Worm (Caenorhabditis elegans) whole organism, L3 larva: ENCODE data around the gene ugt-64.
A peak's percentile ranks its signal among the peaks of the same experiment; 100 is the strongest.
"Not testable (repeated sequence)": the region's sequence is repeated elsewhere in the genome, so short reads cannot be mapped to it uniquely, and the experiment has no call there.

Source experiments
- ZK546.5 ChIP-seq: sonication (generic microtip); optimal IDR thresholded peaks from 2 replicates; lab custom pipeline; 2017; ENCODE audit warnings: missing biosample characterization, missing genetic modification characterization
- aly-2 ChIP-seq: fragments of 150-350 bp; optimal IDR thresholded peaks from 2 replicates; lab custom pipeline; 2014; ENCODE audit warnings: missing biosample characterization, missing genetic modification characterization
- ceh-82 ChIP-seq: fragments of 150-350 bp; optimal IDR thresholded peaks from 2 replicates; lab custom pipeline; 2014; ENCODE audit warnings: missing biosample characterization, missing genetic modification characterization
- ceh-9 ChIP-seq: sonication (generic microtip); optimal IDR thresholded peaks from 2 replicates; lab custom pipeline; 2018; ENCODE audit warnings: missing biosample characterization, missing genetic modification characterization
- egl-27 ChIP-seq: sonication (generic microtip); optimal IDR thresholded peaks from 4 replicates; lab custom pipeline; 2017; ENCODE audit warnings: missing biosample characterization, missing genetic modification reagents, missing genetic modification characterization
- egl-5 ChIP-seq: fragments of 150-350 bp; optimal IDR thresholded peaks from 2 replicates; lab custom pipeline; 2017; ENCODE audit warnings: missing biosample characterization, missing genetic modification reagents, missing genetic modification characterization, inconsistent platforms
- elt-1 ChIP-seq: fragments of 150-350 bp; optimal IDR thresholded peaks from 2 replicates; lab custom pipeline; 2014; ENCODE audit warnings: missing biosample characterization, missing genetic modification characterization
- elt-2 ChIP-seq: sonication (generic microtip); optimal IDR thresholded peaks from 2 replicates; lab custom pipeline; 2016; ENCODE audit warnings: missing genetic modification reagents, mild to moderate bottlenecking, missing genetic modification characterization, missing compliant biosample characterization
- fkh-10 ChIP-seq: sonication (generic microtip); optimal IDR thresholded peaks from 2 replicates; lab custom pipeline; 2017; ENCODE audit warnings: missing biosample characterization, missing genetic modification reagents, missing genetic modification characterization
- fkh-2 ChIP-seq: fragments of 150-350 bp; optimal IDR thresholded peaks from 2 replicates; lab custom pipeline; 2014; ENCODE audit warnings: missing biosample characterization, missing genetic modification reagents, missing genetic modification characterization
- fos-1 ChIP-seq: fragments of 150-350 bp; optimal IDR thresholded peaks from 2 replicates; lab custom pipeline; 2014; ENCODE audit warnings: missing biosample characterization, missing genetic modification characterization
- hmg-11 ChIP-seq: sonication (generic microtip); optimal IDR thresholded peaks from 2 replicates; lab custom pipeline; 2016; ENCODE audit warnings: missing genetic modification characterization, missing compliant biosample characterization
- lin-15B ChIP-seq: fragments of 150-350 bp; optimal IDR thresholded peaks from 2 replicates; lab custom pipeline; 2014; ENCODE audit warnings: missing biosample characterization, missing genetic modification characterization
- lin-39 ChIP-seq: fragments of 150-350 bp; optimal IDR thresholded peaks from 2 replicates; lab custom pipeline; 2018; ENCODE audit warnings: missing biosample characterization, missing genetic modification reagents, missing genetic modification characterization
- lsy-12 ChIP-seq: sonication (generic microtip); optimal IDR thresholded peaks from 2 replicates; lab custom pipeline; 2016; ENCODE audit warnings: mild to moderate bottlenecking, missing genetic modification characterization, missing compliant biosample characterization
- mdl-1 ChIP-seq: fragments of 150-350 bp; optimal IDR thresholded peaks from 2 replicates; lab custom pipeline; 2014; ENCODE audit warnings: missing biosample characterization, missing genetic modification characterization
- nfya-1 ChIP-seq: sonication (generic microtip); optimal IDR thresholded peaks from 2 replicates; lab custom pipeline; 2017; ENCODE audit warnings: missing genetic modification characterization, mild to moderate bottlenecking, missing compliant biosample characterization, antibody characterized with exemption, moderate library complexity; ENCODE audit not compliant: insufficient read depth
- nhr-25 ChIP-seq: sonication (generic microtip); optimal IDR thresholded peaks from 2 replicates; lab custom pipeline; 2017; ENCODE audit warnings: missing biosample characterization, missing genetic modification characterization
- nhr-43 ChIP-seq: sonication (generic microtip); optimal IDR thresholded peaks from 2 replicates; lab custom pipeline; 2016; ENCODE audit warnings: mild to moderate bottlenecking, missing genetic modification characterization, missing compliant biosample characterization; ENCODE audit not compliant: poor library complexity, severe bottlenecking
- nhr-67 ChIP-seq: fragments of 150-350 bp; optimal IDR thresholded peaks from 2 replicates; lab custom pipeline; 2014; ENCODE audit warnings: missing biosample characterization, missing genetic modification characterization
- nhr-76 ChIP-seq: fragments of 150-350 bp; sonication (generic microtip); optimal IDR thresholded peaks from 5 replicates; lab custom pipeline; 2014; ENCODE audit warnings: missing biosample characterization, missing genetic modification characterization
- pha-4 ChIP-seq: fragments of 150-350 bp; optimal IDR thresholded peaks from 2 replicates; lab custom pipeline; 2014; ENCODE audit warnings: missing biosample characterization, missing genetic modification reagents, missing genetic modification characterization
- pqm-1 ChIP-seq: fragments of 150-350 bp; optimal IDR thresholded peaks from 2 replicates; lab custom pipeline; 2017; ENCODE audit warnings: missing biosample characterization, missing genetic modification characterization, inconsistent platforms
- skn-1 ChIP-seq: fragments of 150-350 bp; optimal IDR thresholded peaks from 2 replicates; lab custom pipeline; 2014; ENCODE audit warnings: missing biosample characterization, missing genetic modification characterization
- unc-62 ChIP-seq: fragments of 150-350 bp; sonication (generic microtip); optimal IDR thresholded peaks from 4 replicates; lab custom pipeline; 2014; ENCODE audit warnings: missing biosample characterization, missing genetic modification reagents, missing genetic modification characterization
- zag-1 ChIP-seq: fragments of 150-350 bp; optimal IDR thresholded peaks from 2 replicates; lab custom pipeline; 2014; ENCODE audit warnings: missing biosample characterization, missing genetic modification characterization
- ztf-11 ChIP-seq: fragments of 150-350 bp; optimal IDR thresholded peaks from 2 replicates; lab custom pipeline; 2014; ENCODE audit warnings: missing biosample characterization, missing genetic modification characterization
- ztf-4 ChIP-seq: fragments of 150-350 bp; optimal IDR thresholded peaks from 2 replicates; lab custom pipeline; 2014; ENCODE audit warnings: missing biosample characterization, missing genetic modification characterization

Gene ugt-64

DNA sequence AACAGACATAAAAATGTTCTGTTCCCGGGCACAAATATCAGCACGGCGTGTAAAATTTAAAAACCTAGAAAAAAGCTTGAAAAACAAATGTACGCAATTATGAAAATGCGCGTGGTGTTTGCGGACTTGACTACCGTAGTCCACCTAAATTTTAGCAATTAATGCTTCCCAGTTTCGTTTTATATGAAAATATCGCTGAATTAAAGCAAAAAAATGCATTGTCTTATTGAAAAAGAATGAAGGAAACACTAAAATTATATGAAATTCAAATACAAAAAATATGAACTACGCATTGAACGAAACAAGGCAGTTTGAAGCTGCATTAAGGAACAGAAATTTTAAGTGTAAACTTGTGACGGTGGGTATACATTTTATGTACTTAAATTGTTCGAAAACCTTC, at the start of gene ugt-64:
TSS of gene ugt-64 (minus strand) at position 101 of the 400 bp plus-strand sequence.
- TF ChIP-seq nhr-43; nfya-1; nhr-76 (tag; lab: Kevin White, UChicago): not testable (repeated sequence)

DNA sequence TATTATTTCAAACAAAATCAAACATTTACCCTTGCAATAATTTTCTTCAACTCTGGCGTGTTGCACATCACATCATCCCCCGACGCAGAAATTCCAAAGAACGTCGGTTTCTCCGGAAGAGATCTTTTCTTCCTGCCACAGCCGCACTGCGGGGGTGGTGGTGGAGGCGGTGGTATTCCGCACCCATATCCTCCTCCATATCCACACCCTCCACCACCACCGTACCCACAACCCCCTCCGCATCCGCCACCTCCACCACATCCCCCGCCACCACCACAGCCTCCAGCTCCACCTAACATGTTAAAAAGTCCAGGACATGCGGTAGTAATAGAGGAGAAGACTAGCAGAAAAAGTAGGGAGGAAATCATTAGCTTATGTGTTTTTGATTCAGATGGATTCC, 48.7 kb upstream of the ugt-64 start, which contains the start of gene grl-29:
TSS of gene grl-29 (minus strand) at position 368 of the 400 bp plus-strand sequence.
- no peak for TF ChIP-seq pha-4 (tag; lab: Kevin White, UChicago)

DNA sequence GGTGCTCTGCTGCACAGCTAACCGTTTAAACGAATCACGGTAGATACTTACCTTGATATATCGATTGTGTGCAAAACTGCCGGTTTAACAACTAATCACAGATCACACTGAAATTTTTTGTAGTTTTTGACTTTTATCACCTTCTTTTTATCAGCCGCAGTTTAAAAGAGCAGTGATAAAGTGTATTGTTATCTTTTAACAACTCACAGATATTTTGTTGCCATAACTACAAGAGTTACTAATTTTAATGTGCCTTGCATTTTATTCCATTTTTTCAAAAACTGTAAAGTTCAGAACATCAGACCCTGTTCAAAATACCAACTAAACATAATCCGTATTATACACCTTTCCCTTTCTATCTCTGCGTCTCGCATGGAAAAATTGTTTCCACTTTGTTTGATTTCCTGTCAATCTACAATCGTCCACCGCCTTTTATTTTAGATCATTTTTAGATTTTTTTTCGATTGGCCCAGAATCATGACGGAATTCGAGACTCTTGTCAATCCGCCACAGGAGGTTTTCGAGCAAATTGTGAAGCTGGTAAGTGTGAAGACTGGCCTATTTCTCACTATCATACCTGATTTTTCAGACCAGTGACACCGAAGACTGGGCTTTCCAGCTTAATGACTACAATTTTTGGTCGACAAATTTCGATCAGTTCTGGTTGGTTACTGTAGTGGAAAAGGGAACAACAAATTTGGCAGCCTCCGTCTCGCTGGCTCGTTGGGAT, 46.8 kb upstream of the ugt-64 start, which contains the start of gene T24A6.20:
TSS of gene T24A6.20 (plus strand) at position 395 of the 730 bp plus-strand sequence.
- peak; percentile 17 for TF ChIP-seq pqm-1 (tag; lab: Kevin White, UChicago)
- TF ChIP-seq skn-1 (tag; lab: Kevin White, UChicago), result no peak
- peak; percentile 78 for TF ChIP-seq elt-2 (tag; lab: Kevin White, UChicago)

DNA sequence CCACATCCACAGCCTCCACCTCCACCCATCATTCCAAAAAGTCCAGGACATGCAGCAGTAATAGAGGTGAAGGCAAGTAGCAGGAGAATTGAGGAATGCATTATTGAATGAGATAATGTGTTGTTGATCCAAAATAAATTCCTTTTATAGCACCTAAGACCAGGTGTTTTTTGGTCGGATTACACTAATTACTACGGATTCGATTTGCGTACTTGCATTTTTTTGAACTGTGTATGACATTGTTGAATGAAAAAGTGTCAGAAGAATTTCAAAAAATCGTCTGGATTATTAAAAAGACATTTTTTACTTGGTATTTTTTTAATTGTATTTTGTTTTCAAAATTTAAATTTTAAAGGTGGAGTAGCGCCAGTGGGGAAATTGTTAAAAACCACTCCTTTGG, 45.6 kb upstream of the ugt-64 start, which contains the start of gene grl-28:
TSS of gene grl-28 (minus strand) at position 101 of the 400 bp plus-strand sequence.
- TF ChIP-seq nfya-1 (no peak), ztf-4 (tag; lab: Kevin White, UChicago) (no peak), ZK546.5 (tag; lab: Kevin White, UChicago) (no peak), fos-1 (tag; lab: Kevin White, UChicago) (no peak)
- TF ChIP-seq, all 47 proteins: peak for 0

DNA sequence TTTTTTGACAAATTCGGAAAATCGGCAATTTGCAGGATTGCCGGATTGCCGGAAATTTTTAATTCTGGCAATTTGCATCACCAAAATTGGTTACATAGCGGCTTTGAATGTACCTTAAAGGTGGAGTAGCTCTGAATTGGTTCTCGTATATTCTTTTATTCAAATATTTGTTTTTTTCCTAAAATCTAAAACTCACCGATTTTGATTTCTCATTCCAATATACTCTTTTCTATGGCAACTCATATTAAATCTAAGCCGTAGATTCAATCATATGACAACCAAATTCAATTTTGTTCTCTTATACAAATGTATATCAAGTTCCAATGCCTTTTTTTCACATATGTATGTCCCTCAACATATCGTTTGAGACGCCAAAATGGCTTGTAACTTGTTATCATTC, 43.4 kb upstream of the ugt-64 start, which contains the start of gene sri-21:
TSS of gene sri-21 (plus strand) at position 301 of the 400 bp plus-strand sequence.
- TF ChIP-seq nhr-25 (tag; lab: Kevin White, UChicago), result no peak
- no peak for TF ChIP-seq zag-1 (tag; lab: Kevin White, UChicago)

DNA sequence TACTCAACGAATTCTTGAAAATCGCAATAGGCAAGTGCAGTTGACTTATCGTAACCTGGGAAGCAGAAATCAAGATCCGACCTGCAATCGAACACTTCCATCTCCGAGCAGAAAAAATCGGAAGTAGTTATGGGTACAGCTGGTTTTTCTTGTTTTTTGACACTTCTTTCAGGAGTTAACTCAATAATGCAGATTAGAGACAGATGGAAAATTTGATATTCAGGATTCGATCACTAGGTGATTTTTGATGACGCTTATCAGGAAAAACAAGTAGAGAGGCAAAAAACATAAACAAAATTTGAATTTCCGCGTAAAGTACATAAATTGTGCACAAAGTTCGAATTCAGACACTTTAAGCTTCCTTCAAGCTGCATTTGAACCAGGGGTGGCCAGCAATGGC, 42.6 kb upstream of the ugt-64 start, which contains the start of gene srw-130:
TSS of gene srw-130 (minus strand) at position 101 of the 400 bp plus-strand sequence.
- TF ChIP-seq skn-1 (tag; lab: Kevin White, UChicago) (no peak), egl-27 (no peak), aly-2 (tag; lab: Kevin White, UChicago) (no peak), ceh-82 (tag; lab: Kevin White, UChicago) (no peak), egl-5 (no peak), nhr-76 (tag; lab: Kevin White, UChicago) (no peak), ztf-11 (no peak), fkh-2 (tag; lab: Kevin White, UChicago) (no peak), elt-2 (tag; lab: Kevin White, UChicago) (no peak), ceh-9 (tag; lab: Kevin White, UChicago) (no peak), unc-62 (GFP tag; lab: Kevin White, UChicago) (no peak), hmg-11 (no peak), lin-39 (tag; lab: Kevin White, UChicago) (no peak), lin-15B (tag; lab: Kevin White, UChicago) (no peak)
- TF ChIP-seq, all 47 proteins: peak for 0

DNA sequence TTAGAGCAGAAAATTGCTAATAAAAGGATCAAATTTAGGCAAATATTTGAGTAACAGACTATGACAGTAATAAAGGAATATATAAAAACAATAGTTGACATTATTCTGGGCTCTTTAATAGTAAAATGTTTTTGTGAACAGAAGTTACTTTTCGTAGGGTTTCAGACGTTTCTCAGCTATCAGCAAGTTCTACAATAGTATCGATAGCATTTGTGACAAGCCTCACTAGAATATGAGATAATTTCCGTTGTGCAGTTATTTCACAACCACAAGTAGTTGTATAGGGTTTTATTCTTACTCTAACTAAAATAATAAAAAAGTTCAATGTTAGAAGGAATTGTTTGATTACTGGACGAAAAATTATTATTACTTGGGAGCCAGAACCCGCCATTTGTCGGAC, 40.4 kb upstream of the ugt-64 start, which contains the start of gene srbc-68:
TSS of gene srbc-68 (minus strand) at position 101 of the 400 bp plus-strand sequence.
- no peak for TF ChIP-seq lin-15B (tag; lab: Kevin White, UChicago)
- TF ChIP-seq elt-1 (tag; lab: Kevin White, UChicago), result no peak
- TF ChIP-seq hmg-11, result no peak
- no peak for TF ChIP-seq lsy-12 (tag; lab: Kevin White, UChicago)
- TF ChIP-seq nhr-67, result no peak
- no peak for TF ChIP-seq fkh-10 (GFP tag; lab: Kevin White, UChicago)
- TF ChIP-seq fkh-2 (tag; lab: Kevin White, UChicago), result no peak
- TF ChIP-seq aly-2 (tag; lab: Kevin White, UChicago), result no peak
- TF ChIP-seq ztf-11, result no peak
- TF ChIP-seq mdl-1, result no peak
- no peak for TF ChIP-seq skn-1 (tag; lab: Kevin White, UChicago)
- TF ChIP-seq lin-39 (tag; lab: Kevin White, UChicago), result no peak
- no peak for TF ChIP-seq ztf-4 (tag; lab: Kevin White, UChicago)
